Fruit fly (Drosophila melanogaster) whole organism, embryonic: ENCODE data around the gene CG13313.

Source experiments
- Ada2b ChIP-seq: fragments of 200-800 bp; sonication (Bioruptor generic); IDR thresholded peaks from 2 replicates; pipeline ENCODE4 v1.3.6; 2022; ENCODE audit warnings: missing biosample characterization, missing genetic modification characterization
- Atf6 ChIP-seq: fragments of 200-800 bp; sonication (Bioruptor generic); IDR thresholded peaks from 2 replicates; pipeline ENCODE4 v1.3.6; 2022; ENCODE audit warnings: missing biosample characterization, missing genetic modification characterization
- BEAF-32 ChIP-seq: fragments of 200-800 bp; sonication (Bioruptor generic); optimal IDR thresholded peaks from 3 replicates; lab custom pipeline; 2017; ENCODE audit warnings: missing biosample characterization, missing genetic modification characterization, mild to moderate bottlenecking, moderate library complexity, missing genetic modification reagents
- BtbVII ChIP-seq: fragments of 200-800 bp; sonication (Bioruptor generic); optimal IDR thresholded peaks from 3 replicates; lab custom pipeline; 2017; ENCODE audit warnings: missing biosample characterization, mild to moderate bottlenecking, missing genetic modification characterization
- CG10565 ChIP-seq: fragments of 200-800 bp; sonication (Bioruptor generic); optimal IDR thresholded peaks from 3 replicates; lab custom pipeline; 2016; ENCODE audit warnings: missing biosample characterization, mild to moderate bottlenecking, missing genetic modification characterization
- CG11504 ChIP-seq: fragments of 200-800 bp; sonication (Bioruptor generic); optimal IDR thresholded peaks from 3 replicates; lab custom pipeline; 2019; ENCODE audit warnings: missing biosample characterization, mild to moderate bottlenecking, missing genetic modification characterization, moderate library complexity
- CG1233 ChIP-seq: fragments of 200-800 bp; sonication (Bioruptor generic); optimal IDR thresholded peaks from 4 replicates; lab custom pipeline; 2018; ENCODE audit warnings: missing biosample characterization, mild to moderate bottlenecking, missing genetic modification characterization
- CG14965 ChIP-seq: fragments of 200-800 bp; sonication (Bioruptor generic); optimal IDR thresholded peaks from 2 replicates; lab custom pipeline; 2016; ENCODE audit warnings: missing biosample characterization, missing genetic modification characterization, borderline replicate concordance
- CG17328 ChIP-seq: fragments of 200-800 bp; sonication (Bioruptor generic); IDR thresholded peaks from 2 replicates; pipeline ENCODE4 v1.3.6; 2022; ENCODE audit warnings: missing biosample characterization, missing genetic modification characterization
- CG17359 ChIP-seq: fragments of 200-800 bp; sonication (Bioruptor generic); optimal IDR thresholded peaks from 3 replicates; lab custom pipeline; 2018; ENCODE audit warnings: missing biosample characterization, mild to moderate bottlenecking, missing genetic modification characterization, moderate library complexity
- CG30020 ChIP-seq: fragments of 200-800 bp; optimal IDR thresholded peaks from 2 replicates; lab custom pipeline; 2019; ENCODE audit warnings: missing biosample characterization, mild to moderate bottlenecking, missing genetic modification characterization, moderate library complexity
- CG32532 ChIP-seq: fragments of 200-800 bp; sonication (Bioruptor generic); IDR thresholded peaks from 2 replicates; pipeline ENCODE4 v1.3.6; 2022; ENCODE audit warnings: missing biosample characterization, missing genetic modification characterization
- CG32767 ChIP-seq: fragments of 200-800 bp; sonication (Bioruptor generic); IDR thresholded peaks from 2 replicates; pipeline ENCODE4 v1.3.6; 2022; ENCODE audit warnings: missing biosample characterization, missing genetic modification characterization
- CG4404 ChIP-seq: fragments of 200-800 bp; sonication (Bioruptor generic); IDR thresholded peaks from 2 replicates; pipeline ENCODE4 v1.3.6; 2022; ENCODE audit warnings: missing biosample characterization, missing genetic modification characterization
- CG4617 ChIP-seq: fragments of 200-800 bp; sonication (Bioruptor generic); optimal IDR thresholded peaks from 3 replicates; lab custom pipeline; 2016; ENCODE audit warnings: missing biosample characterization, missing genetic modification characterization, borderline replicate concordance
- CG5953 ChIP-seq: fragments of 200-800 bp; sonication (Bioruptor generic); IDR thresholded peaks from 2 replicates; pipeline ENCODE4 v1.3.6; 2022; ENCODE audit warnings: missing biosample characterization, missing genetic modification characterization
- CG6254 ChIP-seq: fragments of 200-800 bp; sonication (Bioruptor generic); optimal IDR thresholded peaks from 3 replicates; lab custom pipeline; 2017; ENCODE audit warnings: mild to moderate bottlenecking, missing biosample characterization, missing genetic modification reagents, missing genetic modification characterization
- CG6654 ChIP-seq: fragments of 200-800 bp; sonication (Bioruptor generic); optimal IDR thresholded peaks from 2 replicates; lab custom pipeline; 2017; ENCODE audit warnings: missing biosample characterization, mild to moderate bottlenecking, missing genetic modification characterization
- CG6813 ChIP-seq: fragments of 200-800 bp; sonication (Bioruptor generic); optimal IDR thresholded peaks from 2 replicates; lab custom pipeline; 2017; ENCODE audit warnings: missing biosample characterization, missing genetic modification characterization, mild to moderate bottlenecking, moderate library complexity, missing genetic modification reagents
- CG8478 ChIP-seq: fragments of >200 bp; optimal IDR thresholded peaks from 2 replicates; lab custom pipeline; 2018
- CG9609 ChIP-seq: fragments of 200-800 bp; sonication (Bioruptor generic); optimal IDR thresholded peaks from 3 replicates; lab custom pipeline; 2016; ENCODE audit warnings: missing biosample characterization, missing genetic modification characterization
- CoRest ChIP-seq: fragments of 200-800 bp; sonication (Bioruptor generic); optimal IDR thresholded peaks from 3 replicates; lab custom pipeline; 2018; ENCODE audit warnings: missing biosample characterization, mild to moderate bottlenecking, missing genetic modification characterization, moderate library complexity
- D ChIP-seq, 2 experiments: fragments of 200-800 bp in 1 of 2; fragments of >200 bp in 1 of 2; sonication (Bioruptor generic) in 1 of 2; optimal IDR thresholded peaks; 2 replicates in 1 of 2; 3 replicates in 1 of 2; lab custom pipeline; 2017; ENCODE audit warnings: mild to moderate bottlenecking in 1 of 2, missing biosample characterization in 1 of 2, missing genetic modification characterization in 1 of 2, missing genetic modification reagents in 1 of 2
- Dek ChIP-seq: fragments of 200-800 bp; sonication (Bioruptor generic); optimal IDR thresholded peaks from 3 replicates; lab custom pipeline; 2019; ENCODE audit warnings: missing biosample characterization, mild to moderate bottlenecking, missing genetic modification characterization, moderate library complexity
- Ets65A ChIP-seq: fragments of 200-800 bp; sonication (Bioruptor generic); peaks from one replicate; lab custom pipeline; 2016; ENCODE audit warnings: missing biosample characterization, missing genetic modification characterization
- HLH3B ChIP-seq: fragments of 200-800 bp; sonication (Bioruptor generic); IDR thresholded peaks from 2 replicates; pipeline ENCODE4 v1.3.6; 2022; ENCODE audit warnings: missing biosample characterization, missing genetic modification characterization
- MTF-1 ChIP-seq: fragments of 200-800 bp; sonication (Bioruptor generic); optimal IDR thresholded peaks from 2 replicates; lab custom pipeline; 2018; ENCODE audit warnings: missing biosample characterization, mild to moderate bottlenecking, missing genetic modification characterization, borderline replicate concordance
- Mes4 ChIP-seq: fragments of 200-800 bp; sonication (Bioruptor generic); optimal IDR thresholded peaks from 2 replicates; lab custom pipeline; 2016; ENCODE audit warnings: missing biosample characterization, missing genetic modification characterization
- Nf-YB ChIP-seq: fragments of 200-800 bp; sonication (Bioruptor generic); optimal IDR thresholded peaks from 3 replicates; lab custom pipeline; 2019; ENCODE audit warnings: missing biosample characterization, mild to moderate bottlenecking, missing genetic modification characterization, moderate library complexity
- Scr ChIP-seq: fragments of 200-800 bp; sonication (Bioruptor generic); IDR thresholded peaks from 2 replicates; pipeline ENCODE4 v1.3.6; 2022; ENCODE audit warnings: missing biosample characterization, missing genetic modification characterization; ENCODE audit not compliant: partially characterized antibody
- Six4 ChIP-seq: fragments of 200-800 bp; sonication (Bioruptor generic); optimal IDR thresholded peaks from 2 replicates; lab custom pipeline; 2016; ENCODE audit warnings: missing biosample characterization, missing genetic modification characterization
- Spps ChIP-seq: fragments of 200-800 bp; sonication (Bioruptor generic); optimal IDR thresholded peaks from 2 replicates; lab custom pipeline; 2018; ENCODE audit warnings: missing biosample characterization, mild to moderate bottlenecking, missing genetic modification characterization
- TFAM ChIP-seq: fragments of 200-800 bp; sonication (Bioruptor generic); optimal IDR thresholded peaks from 2 replicates; lab custom pipeline; 2017; ENCODE audit warnings: missing biosample characterization, missing genetic modification characterization, inconsistent platforms
- Taf1 ChIP-seq: fragments of 200-800 bp; sonication (Bioruptor generic); IDR thresholded peaks from 2 replicates; pipeline ENCODE4 v1.3.6; 2022; ENCODE audit warnings: missing biosample characterization, missing genetic modification characterization
- bigmax ChIP-seq: fragments of 200-800 bp; sonication (Bioruptor generic); optimal IDR thresholded peaks from 2 replicates; lab custom pipeline; 2018; ENCODE audit warnings: missing biosample characterization, mild to moderate bottlenecking, missing genetic modification characterization
- ci ChIP-seq: fragments of 200-800 bp; sonication (Bioruptor generic); IDR thresholded peaks from 3 replicates; pipeline ENCODE4 v1.3.6; 2022; ENCODE audit warnings: missing biosample characterization, missing genetic modification characterization
- esg ChIP-seq: fragments of 200-800 bp; sonication (Bioruptor generic); conservative IDR thresholded peaks from 2 replicates; pipeline ENCODE4 v1.3.6; 2022; ENCODE audit warnings: missing biosample characterization, missing genetic modification characterization
- fd96Cb ChIP-seq: fragments of 200-800 bp; sonication (Bioruptor generic); optimal IDR thresholded peaks from 2 replicates; lab custom pipeline; 2018; ENCODE audit warnings: missing biosample characterization, mild to moderate bottlenecking, missing genetic modification characterization, moderate library complexity
- grn ChIP-seq: fragments of 200-800 bp; sonication (Bioruptor generic); optimal IDR thresholded peaks from 3 replicates; lab custom pipeline; 2017; ENCODE audit warnings: missing biosample characterization, missing genetic modification characterization
- h ChIP-seq: fragments of >200 bp; optimal IDR thresholded peaks from 2 replicates; lab custom pipeline; 2017
- klu ChIP-seq: fragments of 200-800 bp; sonication (Bioruptor generic); IDR thresholded peaks from 2 replicates; pipeline ENCODE4 v1.3.6; 2022; ENCODE audit warnings: missing biosample characterization, missing genetic modification characterization
- mam ChIP-seq: fragments of 200-800 bp; sonication (Bioruptor generic); optimal IDR thresholded peaks from 3 replicates; lab custom pipeline; 2016; ENCODE audit warnings: missing biosample characterization, missing genetic modification characterization
- pfk ChIP-seq: fragments of 200-800 bp; sonication (Bioruptor generic); optimal IDR thresholded peaks from 2 replicates; lab custom pipeline; 2018; ENCODE audit warnings: missing biosample characterization, mild to moderate bottlenecking, missing genetic modification characterization, moderate library complexity
- sd ChIP-seq: fragments of 200-800 bp; sonication (Bioruptor generic); optimal IDR thresholded peaks from 3 replicates; lab custom pipeline; 2018; ENCODE audit warnings: missing biosample characterization, mild to moderate bottlenecking, missing genetic modification characterization, moderate library complexity
- sima ChIP-seq: fragments of 200-800 bp; sonication (Bioruptor generic); optimal IDR thresholded peaks from 2 replicates; lab custom pipeline; 2016; ENCODE audit warnings: missing biosample characterization, missing genetic modification characterization
- sna ChIP-seq: fragments of 200-800 bp; sonication (Bioruptor generic); IDR thresholded peaks from 2 replicates; pipeline ENCODE4 v1.3.6; 2022; ENCODE audit warnings: missing biosample characterization, missing genetic modification characterization; ENCODE audit not compliant: partially characterized antibody
- zf30C ChIP-seq: fragments of 200-800 bp; sonication (Bioruptor generic); optimal IDR thresholded peaks from 3 replicates; lab custom pipeline; 2018; ENCODE audit warnings: missing biosample characterization, mild to moderate bottlenecking, missing genetic modification characterization
- zfh1 ChIP-seq: fragments of 200-800 bp; sonication (Bioruptor generic); IDR thresholded peaks from 3 replicates; pipeline ENCODE4 v1.3.6; 2022; ENCODE audit warnings: missing biosample characterization, missing genetic modification characterization

Gene CG13313

dm6 chr3L:8953199-8953956, 5.3 kb upstream of the CG13313 start (continued):
- TF ChIP-seq sna (no peak), CG8478 (no peak), zfh1 (GFP tag; lab: Robert Waterston, UW) (no peak), CG30020 (peak; percentile 8), CG17359 (peak; percentile 71), zf30C (GFP tag; lab: Kevin White, UChicago) (no peak), TFAM (GFP tag; lab: Kevin White, UChicago) (no peak), sd (tag; lab: Kevin White, UChicago) (no peak), grn (GFP tag; lab: Kevin White, UChicago) (no peak), CG9609 (GFP tag; lab: Kevin White, UChicago) (peak; percentile 51), mam (no peak), Atf6 (GFP tag; lab: Robert Waterston, UW) (0 out of 2 replicates have a peak, but pooled peaks have one; percentile 17), ci (GFP tag; lab: Robert Waterston, UW) (peak; percentile 82), Spps (tag; lab: Kevin White, UChicago) (peak; percentile 10), esg (no peak), CG1233 (GFP tag; lab: Kevin White, UChicago) (peak; percentile 49), CG32532 (GFP tag; lab: Robert Waterston, UW) (0 out of 2 replicates have a peak, but pooled peaks have one; percentile 9), CG32767 (GFP tag; lab: Robert Waterston, UW) (peak; percentile 57; the same call in 1 of the 2 replicates), BEAF-32 (GFP tag; lab: Kevin White, UChicago) (peak; percentile 34), sima (GFP tag; lab: Kevin White, UChicago) (no peak), bigmax (no peak), Ets65A (GFP tag; lab: Kevin White, UChicago) (peak; percentile 46), klu (no peak), CG14965 (GFP tag; lab: Kevin White, UChicago) (no peak), CG6254 (GFP tag; lab: Kevin White, UChicago) (no peak), Ada2b (GFP tag; lab: Robert Waterston, UW) (0 out of 2 replicates have a peak, but pooled peaks have one; percentile 26), CG4404 (GFP tag; lab: Robert Waterston, UW) (no peak), h (lab: Kevin White, UChicago) (no peak), CG11504 (tag; lab: Kevin White, UChicago) (peak; percentile 80), Dek (tag; lab: Kevin White, UChicago) (peak; percentile 74), BtbVII (GFP tag; lab: Kevin White, UChicago) (peak; percentile 68), CG10565 (no peak), Taf1 (GFP tag; lab: Robert Waterston, UW) (no peak), Nf-YB (GFP tag; lab: Kevin White, UChicago) (peak; percentile 52), Six4 (GFP tag; lab: Kevin White, UChicago) (no peak), Scr (GFP tag; lab: Robert Waterston, UW) (peak; percentile 17), Mes4 (GFP tag; lab: Kevin White, UChicago) (peak; percentile 37), MTF-1 (GFP tag; lab: Kevin White, UChicago) (peak; percentile 25), pfk (GFP tag; lab: Kevin White, UChicago) (peak; percentile 11), CoRest (peak; percentile 82), CG17328 (no peak), CG4617 (no peak), HLH3B (GFP tag; lab: Robert Waterston, UW) (no peak), fd96Cb (tag; lab: Kevin White, UChicago) (peak; percentile 55), CG6813 (GFP tag; lab: Kevin White, UChicago) (peak; percentile 69), CG5953 (GFP tag; lab: Robert Waterston, UW) (no peak), CG6654 (GFP tag; lab: Kevin White, UChicago) (peak; percentile 39), D (optimal IDR thresholded peaks at IDR 0.05; lab: Kevin White, UChicago) (no peak), D (GFP tag; optimal IDR thresholded peaks at IDR 0.05; lab: Kevin White, UChicago) (peak; percentile 51)
